Worm (Caenorhabditis elegans): ENCODE data around the gene Y73F8A.20.

DNA sequence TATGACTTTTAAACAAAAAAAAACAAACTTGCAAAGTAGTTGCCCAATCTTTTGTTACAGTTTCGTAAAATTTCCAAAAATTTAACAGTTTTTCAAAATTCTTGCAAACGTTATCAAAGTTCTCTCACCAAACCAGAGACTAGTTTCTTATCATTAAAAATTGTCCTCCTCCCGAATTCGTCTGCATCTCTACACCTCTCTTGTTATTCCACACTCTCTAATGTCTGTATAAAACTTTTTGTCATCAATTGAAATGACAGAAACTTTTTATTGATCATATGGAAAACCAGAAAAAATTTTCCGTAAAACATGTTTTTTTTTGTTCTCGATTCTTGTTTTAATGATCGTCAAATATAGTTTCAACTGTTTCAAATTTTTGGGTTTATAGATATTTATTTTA is 6.9 kb downstream of the Y73F8A.20 start:
- TF ChIP-seq ztf-29 (GFP tag; IDR thresholded peaks at IDR 0.05) (no peak), cog-1 (tag; optimal IDR thresholded peaks at IDR 0.05) (no peak), klf-2 (GFP tag; conservative IDR thresholded peaks at IDR 0.05) (no peak), flt-1 (GFP tag; IDR thresholded peaks at IDR 0.05) (no peak), ztf-23 (GFP tag; IDR thresholded peaks at IDR 0.05) (no peak), tab-1 (GFP tag; IDR thresholded peaks at IDR 0.05) (no peak), ref-1 (GFP tag; conservative IDR thresholded peaks at IDR 0.05) (no peak), T22C8.4 (GFP tag; IDR thresholded peaks at IDR 0.05) (no peak)

Data from whole organism, midembryonic.